Fruit fly (Drosophila melanogaster): Measurements from ENCODE around the gene CG6709.

DNA sequence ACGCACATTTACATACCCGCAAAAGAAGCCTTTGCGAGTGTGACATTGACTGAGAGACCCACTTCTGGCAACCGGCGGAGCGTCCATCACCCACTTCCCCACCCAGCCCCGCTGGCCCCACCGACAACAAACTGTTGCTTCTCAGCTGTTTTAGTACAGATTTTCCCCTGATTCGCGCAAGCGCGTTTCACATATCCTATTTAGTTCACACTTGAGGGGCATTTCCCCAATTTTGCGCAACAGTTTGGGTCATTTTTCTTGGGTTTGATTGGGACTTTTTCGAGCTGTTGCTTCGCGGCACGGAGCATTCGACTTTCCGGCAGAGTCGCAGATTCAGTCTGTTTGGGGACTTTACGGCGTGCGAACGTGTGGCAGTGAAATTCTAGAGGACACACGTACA lies 32.6 kb upstream of the CG6709 start:
- no peak for TF ChIP-seq pan (optimal IDR thresholded peaks at IDR 0.05)
- no peak for TF ChIP-seq EcR (GFP tag; optimal IDR thresholded peaks at IDR 0.05)
- TF ChIP-seq usp (GFP tag; optimal IDR thresholded peaks at IDR 0.05): no peak
- no peak for TF ChIP-seq psq (optimal IDR thresholded peaks at IDR 0.05)
- TF ChIP-seq CG8478 (optimal IDR thresholded peaks at IDR 0.05): no peak
- TF ChIP-seq Dll (optimal IDR thresholded peaks at IDR 0.05): no peak
